Fruit fly (Drosophila melanogaster) whole organism, embryonic: ENCODE measurements around the gene Cyp9f2.

Experiments
- Abd-B ChIP-seq: fragments of 200-800 bp; sonication (Bioruptor generic); optimal IDR thresholded peaks from 2 replicates; lab custom pipeline; 2018; ENCODE audit warnings: missing biosample characterization, mild to moderate bottlenecking, missing genetic modification characterization, moderate library complexity
- Ada2b ChIP-seq: fragments of 200-800 bp; sonication (Bioruptor generic); IDR thresholded peaks from 2 replicates; pipeline ENCODE4 v1.3.6; 2022; ENCODE audit warnings: missing biosample characterization, missing genetic modification characterization
- C15 ChIP-seq: fragments of 200-800 bp; sonication (Bioruptor generic); IDR thresholded peaks from 3 replicates; pipeline ENCODE4 v1.3.6; 2022; ENCODE audit warnings: missing biosample characterization, missing genetic modification characterization
- CG12071 ChIP-seq: fragments of 200-800 bp; sonication (Bioruptor generic); optimal IDR thresholded peaks from 3 replicates; lab custom pipeline; 2018; ENCODE audit warnings: missing biosample characterization, mild to moderate bottlenecking, missing genetic modification characterization
- CG16815 ChIP-seq: fragments of 200-800 bp; sonication (Bioruptor generic); optimal IDR thresholded peaks from 3 replicates; lab custom pipeline; 2017; ENCODE audit warnings: missing biosample characterization, mild to moderate bottlenecking, missing genetic modification characterization
- CG17359 ChIP-seq: fragments of 200-800 bp; sonication (Bioruptor generic); optimal IDR thresholded peaks from 3 replicates; lab custom pipeline; 2018; ENCODE audit warnings: missing biosample characterization, mild to moderate bottlenecking, missing genetic modification characterization, moderate library complexity
- CG2120 ChIP-seq: fragments of 200-800 bp; sonication (Bioruptor generic); optimal IDR thresholded peaks from 3 replicates; lab custom pipeline; 2016; ENCODE audit warnings: missing biosample characterization, missing genetic modification characterization
- CG30431 ChIP-seq: fragments of 200-800 bp; sonication (Bioruptor generic); optimal IDR thresholded peaks from 2 replicates; lab custom pipeline; 2017; ENCODE audit warnings: missing biosample characterization, missing genetic modification characterization
- CG3407 ChIP-seq: fragments of 200-800 bp; sonication (Bioruptor generic); optimal IDR thresholded peaks from 2 replicates; lab custom pipeline; 2018; ENCODE audit warnings: missing biosample characterization, mild to moderate bottlenecking, missing genetic modification characterization
- CG34224 ChIP-seq: fragments of 200-800 bp; sonication (Bioruptor generic); IDR thresholded peaks from 3 replicates; pipeline ENCODE4 v1.3.6; 2022; ENCODE audit warnings: missing biosample characterization, missing genetic modification characterization; ENCODE audit not compliant: partially characterized antibody
- CG4282 ChIP-seq: fragments of 200-800 bp; sonication (Bioruptor generic); optimal IDR thresholded peaks from 2 replicates; lab custom pipeline; 2016; ENCODE audit warnings: missing biosample characterization, missing genetic modification characterization
- CG4424 ChIP-seq: fragments of 200-800 bp; sonication (Bioruptor generic); optimal IDR thresholded peaks from 3 replicates; lab custom pipeline; 2016; ENCODE audit warnings: missing biosample characterization, missing genetic modification characterization
- CG4617 ChIP-seq: fragments of 200-800 bp; sonication (Bioruptor generic); optimal IDR thresholded peaks from 3 replicates; lab custom pipeline; 2016; ENCODE audit warnings: missing biosample characterization, missing genetic modification characterization, borderline replicate concordance
- CG7357 ChIP-seq: fragments of 200-800 bp; sonication (Bioruptor generic); IDR thresholded peaks from 3 replicates; pipeline ENCODE4 v1.3.6; 2022; ENCODE audit warnings: missing biosample characterization, missing genetic modification characterization
- CG7839 ChIP-seq: fragments of 200-800 bp; sonication (Bioruptor generic); optimal IDR thresholded peaks from 3 replicates; lab custom pipeline; 2018; ENCODE audit warnings: missing biosample characterization, mild to moderate bottlenecking, missing genetic modification characterization, moderate library complexity
- CG8290 ChIP-seq, 3 experiments: fragments of 200-800 bp; sonication (Bioruptor generic); optimal IDR thresholded peaks; 2 replicates each; lab custom pipeline; 2016 to 2019; ENCODE audit warnings: missing biosample characterization in 3 of 3, missing genetic modification characterization in 3 of 3, mild to moderate bottlenecking in 2 of 3, moderate library complexity in 1 of 3
- CG9817 ChIP-seq: fragments of 200-800 bp; sonication (Bioruptor generic); optimal IDR thresholded peaks from 2 replicates; lab custom pipeline; 2018; ENCODE audit warnings: missing biosample characterization, mild to moderate bottlenecking, missing genetic modification characterization, moderate library complexity
- CTCF ChIP-seq: fragments of 200-800 bp; sonication (Bioruptor generic); optimal IDR thresholded peaks from 2 replicates; lab custom pipeline; 2017; ENCODE audit warnings: missing biosample characterization, mild to moderate bottlenecking, missing genetic modification characterization, moderate library complexity
- CkIIα-i1 ChIP-seq: fragments of 200-800 bp; sonication (Bioruptor generic); IDR thresholded peaks from 2 replicates; pipeline ENCODE4 v1.3.6; 2022; ENCODE audit warnings: missing biosample characterization, missing genetic modification characterization
- Drgx ChIP-seq: fragments of 200-800 bp; sonication (Bioruptor generic); IDR thresholded peaks from 2 replicates; pipeline ENCODE4 v1.3.6; 2022; ENCODE audit warnings: missing biosample characterization, missing genetic modification characterization
- Ets65A ChIP-seq: fragments of 200-800 bp; sonication (Bioruptor generic); peaks from one replicate; lab custom pipeline; 2016; ENCODE audit warnings: missing biosample characterization, missing genetic modification characterization
- H2.0 ChIP-seq: fragments of 200-800 bp; sonication (Bioruptor generic); IDR thresholded peaks from 2 replicates; pipeline ENCODE4 v1.3.6; 2022; ENCODE audit warnings: missing biosample characterization, missing genetic modification characterization
- Hmr ChIP-seq: fragments of 200-800 bp; sonication (Bioruptor generic); optimal IDR thresholded peaks from 3 replicates; lab custom pipeline; 2017; ENCODE audit warnings: mild to moderate bottlenecking, missing biosample characterization, missing genetic modification reagents, missing genetic modification characterization
- Hmx ChIP-seq: fragments of 200-800 bp; sonication (Bioruptor generic); optimal IDR thresholded peaks from 2 replicates; lab custom pipeline; 2016; ENCODE audit warnings: missing biosample characterization, missing genetic modification characterization
- Hr3 ChIP-seq: fragments of 200-800 bp; sonication (Bioruptor generic); optimal IDR thresholded peaks from 3 replicates; lab custom pipeline; 2016; ENCODE audit warnings: missing biosample characterization, missing genetic modification characterization
- MTF-1 ChIP-seq: fragments of 200-800 bp; sonication (Bioruptor generic); optimal IDR thresholded peaks from 2 replicates; lab custom pipeline; 2018; ENCODE audit warnings: missing biosample characterization, mild to moderate bottlenecking, missing genetic modification characterization, borderline replicate concordance
- Mrtf ChIP-seq: fragments of 200-800 bp; sonication (Bioruptor generic); IDR thresholded peaks from 3 replicates; pipeline ENCODE4 v1.3.6; 2022; ENCODE audit warnings: missing biosample characterization, missing genetic modification characterization
- Nf-YC ChIP-seq: fragments of 200-800 bp; optimal IDR thresholded peaks from 3 replicates; lab custom pipeline; 2019; ENCODE audit warnings: missing biosample characterization, mild to moderate bottlenecking, missing genetic modification characterization, moderate library complexity
- NfI ChIP-seq: fragments of 200-800 bp; sonication (Bioruptor generic); optimal IDR thresholded peaks from 3 replicates; lab custom pipeline; 2018; ENCODE audit warnings: missing biosample characterization, mild to moderate bottlenecking, missing genetic modification characterization, moderate library complexity
- Oli ChIP-seq: fragments of 200-800 bp; sonication (Bioruptor generic); optimal IDR thresholded peaks from 2 replicates; lab custom pipeline; 2018; ENCODE audit warnings: missing biosample characterization, mild to moderate bottlenecking, missing genetic modification characterization, moderate library complexity
- Ptx1 ChIP-seq: fragments of 200-800 bp; sonication (Bioruptor generic); IDR thresholded peaks from 2 replicates; pipeline ENCODE4 v1.3.6; 2022; ENCODE audit warnings: missing biosample characterization, missing genetic modification characterization
- Stat92E ChIP-seq, 3 experiments: fragments of >200 bp in 2 of 3; fragments of 200-800 bp in 1 of 3; sonication (Bioruptor generic) in 1 of 3; optimal IDR thresholded peaks; 2 replicates each; lab custom pipeline; 2017 to 2019; ENCODE audit warnings: missing biosample characterization in 3 of 3, missing genetic modification characterization in 3 of 3, mild to moderate bottlenecking in 1 of 3, moderate library complexity in 1 of 3
- ap ChIP-seq: fragments of 200-800 bp; sonication (Bioruptor generic); IDR thresholded peaks from 2 replicates; pipeline ENCODE4 v1.3.6; 2022; ENCODE audit warnings: missing biosample characterization, missing genetic modification characterization
- bowl ChIP-seq: fragments of 200-800 bp; sonication (Bioruptor generic); IDR thresholded peaks from 2 replicates; pipeline ENCODE4 v1.3.6; 2022; ENCODE audit warnings: missing biosample characterization, missing genetic modification characterization
- dm ChIP-seq: fragments of 200-800 bp; sonication (Bioruptor generic); optimal IDR thresholded peaks from 3 replicates; lab custom pipeline; 2016; ENCODE audit warnings: missing biosample characterization, missing genetic modification characterization
- gem ChIP-seq: fragments of 200-800 bp; sonication (Bioruptor generic); optimal IDR thresholded peaks from 2 replicates; lab custom pipeline; 2019; ENCODE audit warnings: missing biosample characterization, mild to moderate bottlenecking, missing genetic modification characterization, moderate library complexity
- grau ChIP-seq: fragments of 200-800 bp; optimal IDR thresholded peaks from 3 replicates; lab custom pipeline; 2019; ENCODE audit warnings: missing biosample characterization, mild to moderate bottlenecking, missing genetic modification characterization, moderate library complexity
- jigr1 ChIP-seq: fragments of 200-800 bp; sonication (Bioruptor generic); IDR thresholded peaks from 3 replicates; pipeline ENCODE4 v1.3.6; 2022; ENCODE audit warnings: missing biosample characterization, missing genetic modification characterization
- kni ChIP-seq: fragments of 200-800 bp; sonication (Bioruptor generic); optimal IDR thresholded peaks from 3 replicates; lab custom pipeline; 2017; ENCODE audit warnings: mild to moderate bottlenecking, missing biosample characterization, missing genetic modification reagents, missing genetic modification characterization
- lab ChIP-seq: fragments of 200-800 bp; sonication (Bioruptor generic); optimal IDR thresholded peaks from 3 replicates; lab custom pipeline; 2017; ENCODE audit warnings: missing biosample characterization, missing genetic modification characterization, mild to moderate bottlenecking, moderate library complexity, missing genetic modification reagents
- pb ChIP-seq: fragments of 200-800 bp; sonication (Bioruptor generic); optimal IDR thresholded peaks from 3 replicates; lab custom pipeline; 2016; ENCODE audit warnings: missing biosample characterization, missing genetic modification characterization
- pfk ChIP-seq: fragments of 200-800 bp; sonication (Bioruptor generic); optimal IDR thresholded peaks from 2 replicates; lab custom pipeline; 2018; ENCODE audit warnings: missing biosample characterization, mild to moderate bottlenecking, missing genetic modification characterization, moderate library complexity
- phol ChIP-seq: fragments of 200-800 bp; sonication (Bioruptor generic); optimal IDR thresholded peaks from 3 replicates; lab custom pipeline; 2018; ENCODE audit warnings: missing biosample characterization, mild to moderate bottlenecking, missing genetic modification characterization, moderate library complexity
- seq ChIP-seq: fragments of 200-800 bp; sonication (Bioruptor generic); IDR thresholded peaks from 2 replicates; pipeline ENCODE4 v1.3.6; 2022; ENCODE audit warnings: missing biosample characterization, missing genetic modification characterization
- sisA ChIP-seq: fragments of 200-800 bp; sonication (Bioruptor generic); IDR thresholded peaks from 2 replicates; pipeline ENCODE4 v1.3.6; 2022; ENCODE audit warnings: missing biosample characterization, missing genetic modification characterization
- slp2 ChIP-seq: fragments of 200-800 bp; sonication (Bioruptor generic); optimal IDR thresholded peaks from 2 replicates; lab custom pipeline; 2016; ENCODE audit warnings: missing biosample characterization, missing genetic modification characterization
- sob ChIP-seq: fragments of 200-800 bp; sonication (Bioruptor generic); IDR thresholded peaks from 2 replicates; pipeline ENCODE4 v1.3.6; 2022; ENCODE audit warnings: missing biosample characterization, missing genetic modification characterization
- stc ChIP-seq: fragments of 200-800 bp; sonication (Bioruptor generic); IDR thresholded peaks from 2 replicates; pipeline ENCODE4 v1.3.6; 2022; ENCODE audit warnings: missing biosample characterization, missing genetic modification characterization
- tin ChIP-seq: fragments of 200-800 bp; sonication (Bioruptor generic); optimal IDR thresholded peaks from 3 replicates; lab custom pipeline; 2016; ENCODE audit warnings: missing biosample characterization, missing genetic modification characterization
- vvl ChIP-seq: fragments of 200-800 bp; sonication (Bioruptor generic); IDR thresholded peaks from 2 replicates; pipeline ENCODE4 v1.3.6; 2022; ENCODE audit warnings: missing biosample characterization, missing genetic modification characterization
- wor ChIP-seq: fragments of 200-800 bp; sonication (Bioruptor generic); IDR thresholded peaks from 2 replicates; pipeline ENCODE4 v1.3.6; 2022; ENCODE audit warnings: missing biosample characterization, missing genetic modification characterization

Cyp9f2 gene

DNA sequence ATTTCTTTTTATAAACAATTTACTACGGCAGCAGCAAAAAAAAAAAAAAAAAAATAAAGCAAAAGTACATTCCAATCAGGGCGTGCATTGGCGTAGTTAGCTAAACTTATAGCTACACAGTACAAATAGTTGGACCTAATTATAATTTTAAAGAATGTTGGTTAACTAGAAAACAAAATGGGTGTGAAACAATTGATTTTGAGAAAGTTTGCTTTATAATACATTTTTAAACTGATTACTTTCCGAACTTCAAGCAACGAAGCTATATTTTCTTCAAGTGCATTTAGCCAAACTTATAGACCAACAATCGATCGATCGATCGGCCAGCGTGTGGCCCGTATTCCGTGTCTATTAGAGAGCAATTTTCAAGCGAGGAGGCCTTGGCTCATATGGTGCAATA, 45.5 kb upstream of the Cyp9f2 start:
- TF ChIP-seq CG16815, result no peak
- TF ChIP-seq Drgx (GFP tag; lab: Robert Waterston, UW), result peak; percentile 13; the same call in 1 of the 2 replicates
- no peak for TF ChIP-seq Abd-B
- peak; percentile 19 for TF ChIP-seq tin
- TF ChIP-seq phol, result peak; percentile 47
- TF ChIP-seq lab (GFP tag; lab: Kevin White, UChicago), result no peak
- TF ChIP-seq CG34224, result no peak
- TF ChIP-seq Nf-YC (tag; lab: Kevin White, UChicago), result no peak
- TF ChIP-seq Hmx (GFP tag; lab: Kevin White, UChicago), result no peak
- TF ChIP-seq wor (GFP tag; lab: Robert Waterston, UW), result no peak
- no peak for TF ChIP-seq jigr1 (GFP tag; lab: Robert Waterston, UW)
- no peak for TF ChIP-seq sob (GFP tag; lab: Robert Waterston, UW)
- TF ChIP-seq Stat92E (GFP tag; optimal IDR thresholded peaks at IDR 0.05; lab: Kevin White, UChicago), result no peak
- no peak for TF ChIP-seq dm (GFP tag; lab: Kevin White, UChicago)
- no peak for TF ChIP-seq CG4617 (GFP tag; lab: Kevin White, UChicago)
- TF ChIP-seq Hmr (GFP tag; lab: Kevin White, UChicago), result no peak
- TF ChIP-seq gem (tag; lab: Kevin White, UChicago), result peak; percentile 69
- TF ChIP-seq CG4424, result peak; percentile 41
- TF ChIP-seq CG7357 (GFP tag; lab: Robert Waterston, UW), result 0 out of 3 replicates have a peak, but pooled peaks have one; percentile 7
- peak; percentile 18 for TF ChIP-seq Hr3 (GFP tag; lab: Kevin White, UChicago)
- peak; percentile 24 for TF ChIP-seq slp2 (GFP tag; lab: Kevin White, UChicago)
- TF ChIP-seq CG30431 (GFP tag; lab: Kevin White, UChicago), result no peak
- no peak for TF ChIP-seq CG4282 (GFP tag; lab: Kevin White, UChicago)
- TF ChIP-seq NfI (GFP tag; lab: Kevin White, UChicago), result peak; percentile 34
- peak; percentile 56 for TF ChIP-seq CG17359
- no peak for TF ChIP-seq pb (GFP tag; lab: Kevin White, UChicago)
- TF ChIP-seq CkIIα-i1, result no peak
- no peak for TF ChIP-seq CTCF (GFP tag; lab: Kevin White, UChicago)
- no peak for TF ChIP-seq Mrtf (GFP tag; lab: Robert Waterston, UW)
- TF ChIP-seq ap (GFP tag; lab: Robert Waterston, UW), result peak; percentile 35; the same call in 1 of the 2 replicates
- TF ChIP-seq seq (GFP tag; lab: Robert Waterston, UW), result no peak; the same call in 1 of the 2 replicates
- peak; percentile 3 for TF ChIP-seq CG9817 (tag; lab: Kevin White, UChicago)
- TF ChIP-seq CG8290 (GFP tag; optimal IDR thresholded peaks at IDR 0.05; lab: Kevin White, UChicago), result no peak
- peak in 1 of 2 experiments; percentile 65 for TF ChIP-seq CG8290 (tag; optimal IDR thresholded peaks at IDR 0.05; lab: Kevin White, UChicago)
- TF ChIP-seq CG7839 (tag; lab: Kevin White, UChicago), result peak; percentile 58
- peak; percentile 52 for TF ChIP-seq grau (tag; lab: Kevin White, UChicago)
- no peak for TF ChIP-seq CG3407 (GFP tag; lab: Kevin White, UChicago)
- peak; percentile 43; the same call in 1 of the 2 replicates for TF ChIP-seq H2.0 (GFP tag; lab: Robert Waterston, UW)
- peak; percentile 22 for TF ChIP-seq CG2120 (GFP tag; lab: Kevin White, UChicago)
- TF ChIP-seq MTF-1 (GFP tag; lab: Kevin White, UChicago), result no peak
- TF ChIP-seq Ets65A (GFP tag; lab: Kevin White, UChicago), result peak; percentile 49
- TF ChIP-seq Oli (tag; lab: Kevin White, UChicago), result peak; percentile 58
- no peak for TF ChIP-seq pfk
- no peak for TF ChIP-seq kni
- TF ChIP-seq sisA (GFP tag; lab: Robert Waterston, UW), result 0 out of 2 replicates have a peak, but pooled peaks have one; percentile 31
- TF ChIP-seq vvl, result peak; percentile 26; the same call in 1 of the 2 replicates
- peak; percentile 56 for TF ChIP-seq Ptx1 (GFP tag; lab: Robert Waterston, UW)
- peak; percentile 31; the same call in 1 of the 2 replicates for TF ChIP-seq Ada2b (GFP tag; lab: Robert Waterston, UW)
- TF ChIP-seq CG12071, result peak; percentile 9
- TF ChIP-seq C15 (GFP tag; lab: Robert Waterston, UW), result no peak
- TF ChIP-seq stc (GFP tag; lab: Robert Waterston, UW), result peak; percentile 37; the same call in 1 of the 2 replicates
- no peak for TF ChIP-seq bowl (GFP tag; lab: Robert Waterston, UW)
